Worm (Caenorhabditis elegans): ENCODE results near the gene fbxa-24.

DNA sequence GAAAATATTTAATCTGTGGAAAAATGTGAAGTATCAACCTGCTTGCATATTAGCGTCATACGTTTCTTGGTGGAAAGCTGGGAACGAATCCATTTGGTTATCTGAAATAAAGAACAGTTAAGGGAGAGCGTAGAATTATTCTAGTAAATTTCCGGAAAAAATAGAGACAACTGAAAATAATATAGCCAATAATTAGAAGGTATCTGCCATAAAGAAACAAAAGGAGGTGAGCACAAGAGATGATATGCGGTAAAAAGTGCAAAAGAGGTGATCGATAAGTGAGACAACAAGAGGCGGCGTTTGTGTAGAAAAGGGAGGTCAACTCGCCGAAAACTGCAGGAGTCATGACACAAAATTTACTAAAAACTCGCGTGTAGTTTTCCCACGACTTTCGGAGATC, 36.9 kb upstream of the fbxa-24 start, which contains the start of gene T24E12.11:
- TF ChIP-seq arid-1 (GFP tag; conservative IDR thresholded peaks at IDR 0.05), result no peak
- TF ChIP-seq unc-39 (tag; optimal IDR thresholded peaks at IDR 0.05), result no peak
- TF ChIP-seq egl-27 (tag; optimal IDR thresholded peaks at IDR 0.05), result no peak
- TF ChIP-seq fos-1 (tag; optimal IDR thresholded peaks at IDR 0.05), result no peak
- TF ChIP-seq gei-8 (GFP tag; optimal IDR thresholded peaks at IDR 0.05), result no peak
- TF ChIP-seq ZK546.5 (tag; optimal IDR thresholded peaks at IDR 0.05), result no peak

All from whole organism, L4 larva.